Fruit fly (Drosophila melanogaster) whole organism, embryonic: ENCODE measurements around the gene CG16719.

Source experiments
- Ada2b ChIP-seq: fragments of 200-800 bp; sonication (Bioruptor generic); IDR thresholded peaks from 2 replicates; pipeline ENCODE4 v1.3.6; 2022; ENCODE audit warnings: missing biosample characterization, missing genetic modification characterization
- Atf6 ChIP-seq: fragments of 200-800 bp; sonication (Bioruptor generic); IDR thresholded peaks from 2 replicates; pipeline ENCODE4 v1.3.6; 2022; ENCODE audit warnings: missing biosample characterization, missing genetic modification characterization
- CG11085 ChIP-seq: fragments of 200-800 bp; sonication (Bioruptor generic); IDR thresholded peaks from 2 replicates; pipeline ENCODE4 v1.3.6; 2022; ENCODE audit warnings: missing biosample characterization, missing genetic modification characterization
- CG11723 ChIP-seq: fragments of 200-800 bp; sonication (Bioruptor generic); optimal IDR thresholded peaks from 2 replicates; lab custom pipeline; 2017; ENCODE audit warnings: missing biosample characterization, mild to moderate bottlenecking, missing genetic modification characterization
- CG12219 ChIP-seq: fragments of 200-800 bp; sonication (Bioruptor generic); optimal IDR thresholded peaks from 3 replicates; lab custom pipeline; 2018; ENCODE audit warnings: missing biosample characterization, mild to moderate bottlenecking, missing genetic modification characterization
- CG12236 ChIP-seq: fragments of 200-800 bp; sonication (Bioruptor generic); optimal IDR thresholded peaks from 2 replicates; lab custom pipeline; 2016; ENCODE audit warnings: missing biosample characterization, missing genetic modification characterization
- CG12659 ChIP-seq: fragments of 200-800 bp; sonication (Bioruptor generic); optimal IDR thresholded peaks from 3 replicates; lab custom pipeline; 2017; ENCODE audit warnings: mild to moderate bottlenecking, missing biosample characterization, missing genetic modification reagents, missing genetic modification characterization
- CG15479 ChIP-seq: fragments of 200-800 bp; sonication (Bioruptor generic); optimal IDR thresholded peaks from 3 replicates; lab custom pipeline; 2019; ENCODE audit warnings: missing biosample characterization, mild to moderate bottlenecking, missing genetic modification characterization, moderate library complexity
- CG17829 ChIP-seq: fragments of 200-800 bp; optimal IDR thresholded peaks from 2 replicates; lab custom pipeline; 2019; ENCODE audit warnings: missing biosample characterization, mild to moderate bottlenecking, missing genetic modification characterization, moderate library complexity
- CG18599 ChIP-seq: fragments of 200-800 bp; sonication (Bioruptor generic); optimal IDR thresholded peaks from 3 replicates; lab custom pipeline; 2017; ENCODE audit warnings: missing biosample characterization, missing genetic modification characterization, mild to moderate bottlenecking, moderate library complexity, missing genetic modification reagents
- CG33213 ChIP-seq: fragments of 200-800 bp; sonication (Bioruptor generic); optimal IDR thresholded peaks from 3 replicates; lab custom pipeline; 2016; ENCODE audit warnings: missing biosample characterization, missing genetic modification characterization
- CG43689 ChIP-seq: fragments of 200-800 bp; sonication (Bioruptor generic); IDR thresholded peaks from 2 replicates; pipeline ENCODE4 v1.3.6; 2022; ENCODE audit warnings: missing biosample characterization, missing genetic modification characterization
- CG6254 ChIP-seq: fragments of 200-800 bp; sonication (Bioruptor generic); optimal IDR thresholded peaks from 3 replicates; lab custom pipeline; 2017; ENCODE audit warnings: mild to moderate bottlenecking, missing biosample characterization, missing genetic modification reagents, missing genetic modification characterization
- CG6654 ChIP-seq: fragments of 200-800 bp; sonication (Bioruptor generic); optimal IDR thresholded peaks from 2 replicates; lab custom pipeline; 2017; ENCODE audit warnings: missing biosample characterization, mild to moderate bottlenecking, missing genetic modification characterization
- CG6689 ChIP-seq: fragments of 200-800 bp; sonication (Bioruptor generic); IDR thresholded peaks from 2 replicates; pipeline ENCODE4 v1.3.6; 2022; ENCODE audit warnings: missing biosample characterization, missing genetic modification characterization
- CG6791 ChIP-seq: fragments of 200-800 bp; sonication (Bioruptor generic); IDR thresholded peaks from 3 replicates; pipeline ENCODE4 v1.3.6; 2022; ENCODE audit warnings: missing biosample characterization, missing genetic modification characterization; ENCODE audit not compliant: partially characterized antibody
- CG7839 ChIP-seq: fragments of 200-800 bp; sonication (Bioruptor generic); optimal IDR thresholded peaks from 3 replicates; lab custom pipeline; 2018; ENCODE audit warnings: missing biosample characterization, mild to moderate bottlenecking, missing genetic modification characterization, moderate library complexity
- CG8089 ChIP-seq: fragments of 200-800 bp; sonication (Bioruptor generic); optimal IDR thresholded peaks from 3 replicates; lab custom pipeline; 2016; ENCODE audit warnings: missing biosample characterization, missing genetic modification characterization
- CG8388 ChIP-seq: fragments of 200-800 bp; sonication (Bioruptor generic); optimal IDR thresholded peaks from 2 replicates; lab custom pipeline; 2019; ENCODE audit warnings: missing biosample characterization, mild to moderate bottlenecking, missing genetic modification characterization, moderate library complexity
- CG8478 ChIP-seq: fragments of >200 bp; optimal IDR thresholded peaks from 2 replicates; lab custom pipeline; 2018
- CHES-1-like ChIP-seq: fragments of 200-800 bp; sonication (Bioruptor generic); optimal IDR thresholded peaks from 2 replicates; lab custom pipeline; 2016; ENCODE audit warnings: missing biosample characterization, missing genetic modification characterization
- D ChIP-seq, 2 experiments: fragments of 200-800 bp in 1 of 2; fragments of >200 bp in 1 of 2; sonication (Bioruptor generic) in 1 of 2; optimal IDR thresholded peaks; 2 replicates in 1 of 2; 3 replicates in 1 of 2; lab custom pipeline; 2017; ENCODE audit warnings: mild to moderate bottlenecking in 1 of 2, missing biosample characterization in 1 of 2, missing genetic modification characterization in 1 of 2, missing genetic modification reagents in 1 of 2
- Dad ChIP-seq: fragments of 200-800 bp; sonication (Bioruptor generic); optimal IDR thresholded peaks from 3 replicates; lab custom pipeline; 2016; ENCODE audit warnings: missing biosample characterization, missing genetic modification characterization
- Drgx ChIP-seq: fragments of 200-800 bp; sonication (Bioruptor generic); IDR thresholded peaks from 2 replicates; pipeline ENCODE4 v1.3.6; 2022; ENCODE audit warnings: missing biosample characterization, missing genetic modification characterization
- Ets65A ChIP-seq: fragments of 200-800 bp; sonication (Bioruptor generic); peaks from one replicate; lab custom pipeline; 2016; ENCODE audit warnings: missing biosample characterization, missing genetic modification characterization
- Fer2 ChIP-seq: fragments of 200-800 bp; sonication (Bioruptor generic); optimal IDR thresholded peaks from 2 replicates; lab custom pipeline; 2018; ENCODE audit warnings: missing biosample characterization, mild to moderate bottlenecking, missing genetic modification characterization, moderate library complexity
- H2.0 ChIP-seq: fragments of 200-800 bp; sonication (Bioruptor generic); IDR thresholded peaks from 2 replicates; pipeline ENCODE4 v1.3.6; 2022; ENCODE audit warnings: missing biosample characterization, missing genetic modification characterization
- HHEX ChIP-seq: fragments of 200-800 bp; sonication (Bioruptor generic); optimal IDR thresholded peaks from 3 replicates; lab custom pipeline; 2017; ENCODE audit warnings: missing biosample characterization, mild to moderate bottlenecking, missing genetic modification characterization, missing genetic modification reagents
- HLHmδ ChIP-seq: fragments of 200-800 bp; sonication (Bioruptor generic); optimal IDR thresholded peaks from 2 replicates; lab custom pipeline; 2018; ENCODE audit warnings: missing biosample characterization, mild to moderate bottlenecking, missing genetic modification characterization, moderate library complexity
- HmgD ChIP-seq: fragments of 200-800 bp; sonication (Bioruptor generic); optimal IDR thresholded peaks from 3 replicates; lab custom pipeline; 2016; ENCODE audit warnings: missing biosample characterization, missing genetic modification characterization
- Jarid2 ChIP-seq: fragments of 200-800 bp; sonication (Bioruptor generic); optimal IDR thresholded peaks from 3 replicates; lab custom pipeline; 2017; ENCODE audit warnings: mild to moderate bottlenecking, missing biosample characterization, missing genetic modification reagents, missing genetic modification characterization
- NFAT ChIP-seq: fragments of 200-800 bp; sonication (Bioruptor generic); IDR thresholded peaks from 2 replicates; pipeline ENCODE4 v1.3.6; 2022; ENCODE audit warnings: missing biosample characterization, missing genetic modification characterization
- Nf-YB ChIP-seq: fragments of 200-800 bp; sonication (Bioruptor generic); optimal IDR thresholded peaks from 3 replicates; lab custom pipeline; 2019; ENCODE audit warnings: missing biosample characterization, mild to moderate bottlenecking, missing genetic modification characterization, moderate library complexity
- NfI ChIP-seq: fragments of 200-800 bp; sonication (Bioruptor generic); optimal IDR thresholded peaks from 3 replicates; lab custom pipeline; 2018; ENCODE audit warnings: missing biosample characterization, mild to moderate bottlenecking, missing genetic modification characterization, moderate library complexity
- Sin3A ChIP-seq: fragments of >200 bp; optimal IDR thresholded peaks from 2 replicates; lab custom pipeline; 2018
- YL-1 ChIP-seq: fragments of 200-800 bp; sonication (Bioruptor generic); optimal IDR thresholded peaks from 3 replicates; lab custom pipeline; 2017; ENCODE audit warnings: missing biosample characterization, mild to moderate bottlenecking, missing genetic modification characterization
- bbx ChIP-seq: fragments of 200-800 bp; sonication (Bioruptor generic); IDR thresholded peaks from 2 replicates; pipeline ENCODE4 v1.3.6; 2022; ENCODE audit warnings: missing biosample characterization, missing genetic modification characterization; ENCODE audit not compliant: partially characterized antibody
- cg ChIP-seq: fragments of 200-800 bp; sonication (Bioruptor generic); optimal IDR thresholded peaks from 3 replicates; lab custom pipeline; 2019; ENCODE audit warnings: missing biosample characterization, mild to moderate bottlenecking, missing genetic modification characterization, moderate library complexity
- fd96Cb ChIP-seq: fragments of 200-800 bp; sonication (Bioruptor generic); optimal IDR thresholded peaks from 2 replicates; lab custom pipeline; 2018; ENCODE audit warnings: missing biosample characterization, mild to moderate bottlenecking, missing genetic modification characterization, moderate library complexity
- ftz-f1 ChIP-seq: fragments of 200-800 bp; sonication (Bioruptor generic); optimal IDR thresholded peaks from 2 replicates; lab custom pipeline; 2016; ENCODE audit warnings: missing biosample characterization, missing genetic modification characterization
- gcm ChIP-seq: fragments of 200-800 bp; sonication (Bioruptor generic); optimal IDR thresholded peaks from 2 replicates; lab custom pipeline; 2019; ENCODE audit warnings: missing biosample characterization, mild to moderate bottlenecking, missing genetic modification characterization, moderate library complexity
- hkb ChIP-seq, 2 experiments: fragments of 200-800 bp in 1 of 2; fragments of >200 bp in 1 of 2; sonication (Bioruptor generic) in 1 of 2; IDR thresholded peaks in 1 of 2; optimal IDR thresholded peaks in 1 of 2; 2 replicates each; pipeline versions ENCODE4 v1.3.6 to Lab custom; 2017 to 2022; ENCODE audit warnings: missing biosample characterization in 1 of 2, missing genetic modification characterization in 1 of 2
- lab ChIP-seq: fragments of 200-800 bp; sonication (Bioruptor generic); optimal IDR thresholded peaks from 3 replicates; lab custom pipeline; 2017; ENCODE audit warnings: missing biosample characterization, missing genetic modification characterization, mild to moderate bottlenecking, moderate library complexity, missing genetic modification reagents
- maf-S ChIP-seq: fragments of 200-800 bp; sonication (Bioruptor generic); optimal IDR thresholded peaks from 2 replicates; lab custom pipeline; 2016; ENCODE audit warnings: missing biosample characterization, missing genetic modification characterization
- nom ChIP-seq: fragments of 200-800 bp; sonication (Bioruptor generic); optimal IDR thresholded peaks from 2 replicates; lab custom pipeline; 2017; ENCODE audit warnings: missing biosample characterization, missing genetic modification characterization, mild to moderate bottlenecking, moderate library complexity, missing genetic modification reagents
- odd ChIP-seq: fragments of 200-800 bp; sonication (Bioruptor generic); optimal IDR thresholded peaks from 2 replicates; lab custom pipeline; 2017; ENCODE audit warnings: missing biosample characterization, mild to moderate bottlenecking, missing genetic modification characterization
- pb ChIP-seq: fragments of 200-800 bp; sonication (Bioruptor generic); optimal IDR thresholded peaks from 3 replicates; lab custom pipeline; 2016; ENCODE audit warnings: missing biosample characterization, missing genetic modification characterization
- tll ChIP-seq, 2 experiments: fragments of 200-800 bp in 1 of 2; fragments of >200 bp in 1 of 2; sonication (Bioruptor generic) in 1 of 2; optimal IDR thresholded peaks; 2 replicates each; lab custom pipeline; 2017 to 2019; ENCODE audit warnings: missing biosample characterization in 2 of 2, missing genetic modification characterization in 2 of 2, mild to moderate bottlenecking in 1 of 2, moderate library complexity in 1 of 2
- zfh2 ChIP-seq: fragments of 200-800 bp; sonication (Bioruptor generic); optimal IDR thresholded peaks from 2 replicates; lab custom pipeline; 2016; ENCODE audit warnings: missing biosample characterization, missing genetic modification characterization

The CG16719 gene

dm6 chr3L:9678007-9678497, 6.9 kb upstream of the CG16719 start (continued):
- TF ChIP-seq gcm (GFP tag; lab: Kevin White, UChicago) (peak; percentile 21), Nf-YB (GFP tag; lab: Kevin White, UChicago) (no peak), pb (GFP tag; lab: Kevin White, UChicago) (no peak), CG12659 (GFP tag; lab: Kevin White, UChicago) (no peak), CG7839 (tag; lab: Kevin White, UChicago) (peak; percentile 13), bbx (no peak), CG18599 (no peak), CG43689 (GFP tag; lab: Robert Waterston, UW) (no peak), odd (GFP tag; lab: Kevin White, UChicago) (no peak), CG6654 (GFP tag; lab: Kevin White, UChicago) (no peak), CHES-1-like (no peak), Jarid2 (no peak), HHEX (GFP tag; lab: Kevin White, UChicago) (no peak), Ets65A (GFP tag; lab: Kevin White, UChicago) (no peak), CG8388 (GFP tag; lab: Kevin White, UChicago) (peak; percentile 68), zfh2 (no peak), CG11085 (GFP tag; lab: Robert Waterston, UW) (no peak), D (optimal IDR thresholded peaks at IDR 0.05; lab: Kevin White, UChicago) (no peak), D (GFP tag; optimal IDR thresholded peaks at IDR 0.05; lab: Kevin White, UChicago) (no peak), Atf6 (GFP tag; lab: Robert Waterston, UW) (no peak), HLHmδ (GFP tag; lab: Kevin White, UChicago) (peak; percentile 30), CG8478 (lab: Kevin White, UChicago) (no peak), CG8089 (GFP tag; lab: Kevin White, UChicago) (peak; percentile 3), CG33213 (no peak), Fer2 (tag; lab: Kevin White, UChicago) (no peak), hkb (optimal IDR thresholded peaks at IDR 0.05; lab: Kevin White, UChicago) (no peak), hkb (GFP tag; IDR thresholded peaks at IDR 0.05; lab: Robert Waterston, UW) (no peak), CG6689 (GFP tag; lab: Robert Waterston, UW) (no peak), CG15479 (peak; percentile 92), Dad (GFP tag; lab: Kevin White, UChicago) (no peak), Ada2b (GFP tag; lab: Robert Waterston, UW) (peak; percentile 3; the same call in 1 of the 2 replicates), CG6791 (GFP tag; lab: Robert Waterston, UW) (0 out of 3 replicates have a peak, but pooled peaks have one; percentile 40), lab (no peak), tll (GFP tag; optimal IDR thresholded peaks at IDR 0.05; lab: Kevin White, UChicago) (peak in 1 of 2 experiments; percentile 42), CG11723 (no peak), CG12236 (GFP tag; lab: Kevin White, UChicago) (no peak), HmgD (GFP tag; lab: Kevin White, UChicago) (no peak), maf-S (GFP tag; lab: Kevin White, UChicago) (no peak), fd96Cb (no peak), CG12219 (GFP tag; lab: Kevin White, UChicago) (no peak), Sin3A (lab: Kevin White, UChicago) (no peak), CG17829 (tag; lab: Kevin White, UChicago) (no peak), ftz-f1 (GFP tag; lab: Kevin White, UChicago) (no peak), H2.0 (GFP tag; lab: Robert Waterston, UW) (no peak), CG6254 (GFP tag; lab: Kevin White, UChicago) (no peak), NfI (GFP tag; lab: Kevin White, UChicago) (peak; percentile 3), NFAT (GFP tag; lab: Robert Waterston, UW) (no peak), nom (GFP tag; lab: Kevin White, UChicago) (peak; percentile 19), Drgx (GFP tag; lab: Robert Waterston, UW) (no peak), YL-1 (no peak), cg (GFP tag; lab: Kevin White, UChicago) (peak; percentile 71)
